Worm (Caenorhabditis elegans): ENCODE data around the gene tsp-18.
A peak's percentile ranks its signal among the peaks of the same experiment; 100 is the strongest.

tsp-18 gene

ce11 chrII:5945818-5946217, 41.5 kb downstream of the tsp-18 start:
- TF ChIP-seq lin-39 (tag; optimal IDR thresholded peaks at IDR 0.05) (no peak), aha-1 (tag) (peak; percentile 63), nhr-48 (tag; optimal IDR thresholded peaks at IDR 0.05) (no peak)

- TF ChIP-seq ceh-32 (tag; optimal IDR thresholded peaks at IDR 0.05; ENCODE audit: poor library complexity), result no peak
- no peak for TF ChIP-seq php-3 (GFP tag; IDR thresholded peaks at IDR 0.05)
- peak; percentile 37 for TF ChIP-seq aha-1 (tag)
- 0 out of 2 replicates have a peak, but pooled peaks have one; percentile 42 for TF ChIP-seq ctbp-1 (GFP tag; IDR thresholded peaks at IDR 0.05)
Observed at ce11 chrII:5946438-5946837, 42.1 kb downstream of the tsp-18 start.

- TF ChIP-seq mep-1 (tag; optimal IDR thresholded peaks at IDR 0.05), result peak; percentile 18
- peak; percentile 61 for TF ChIP-seq nhr-11 (tag; optimal IDR thresholded peaks at IDR 0.05)
- peak; percentile 29; the same call in 1 of the 2 replicates for TF ChIP-seq egl-43 (GFP tag; IDR thresholded peaks at IDR 0.05)
- no peak for TF ChIP-seq pqm-1 (tag; optimal IDR thresholded peaks at IDR 0.05)
- TF ChIP-seq unc-62 (GFP tag; optimal IDR thresholded peaks at IDR 0.05 in 1 of 2), result peak in 1 of 2 experiments; percentile 78
- TF ChIP-seq unc-62 (tag; optimal IDR thresholded peaks at IDR 0.05), result no peak
- no peak for TF ChIP-seq zag-1 (tag; optimal IDR thresholded peaks at IDR 0.05)
- TF ChIP-seq rbr-2 (tag; optimal IDR thresholded peaks at IDR 0.05), result peak; percentile 41
- TF ChIP-seq hmg-1.1 (GFP tag; IDR thresholded peaks at IDR 0.05), result peak; percentile 45; the same call in 1 of the 2 replicates
- no peak for TF ChIP-seq nhr-102 (tag; optimal IDR thresholded peaks at IDR 0.05)
- TF ChIP-seq fkh-10 (GFP tag; optimal IDR thresholded peaks at IDR 0.05), result peak; percentile 47
- peak; percentile 44 for TF ChIP-seq set-16 (GFP tag; IDR thresholded peaks at IDR 0.05)
- TF ChIP-seq hlh-30 (tag; optimal IDR thresholded peaks at IDR 0.05; ENCODE audit: insufficient read depth), result peak; percentile 23
- TF ChIP-seq hlh-11 (tag; optimal IDR thresholded peaks at IDR 0.05), result peak; percentile 22
- TF ChIP-seq mes-2 (tag; optimal IDR thresholded peaks at IDR 0.05; ENCODE audit: poor library complexity, severe bottlenecking), result peak; percentile 48
- TF ChIP-seq ceh-44 (GFP tag; IDR thresholded peaks at IDR 0.05), result no peak
- TF ChIP-seq ztf-7 (tag; optimal IDR thresholded peaks at IDR 0.05), result no peak
- TF ChIP-seq tra-1 (GFP tag; IDR thresholded peaks at IDR 0.05), result 0 out of 2 replicates have a peak, but pooled peaks have one; percentile 35
- TF ChIP-seq lsy-2 (tag; optimal IDR thresholded peaks at IDR 0.05), result peak; percentile 31 to 53
Observed at ce11 chrII:5948681-5949080, 44.3 kb downstream of the tsp-18 start.

- TF ChIP-seq ctbp-1 (GFP tag; IDR thresholded peaks at IDR 0.05) (peak; percentile 55; the same call in 1 of the 2 replicates), tag-97 (GFP tag; IDR thresholded peaks at IDR 0.05) (no peak), aha-1 (tag) (peak; percentile 87), spr-1 (tag; optimal IDR thresholded peaks at IDR 0.05) (no peak), mxl-3 (GFP tag; optimal IDR thresholded peaks at IDR 0.05) (no peak), hlh-30 (tag; optimal IDR thresholded peaks at IDR 0.05; ENCODE audit: insufficient read depth) (peak; percentile 6), ceh-20 (GFP tag; IDR thresholded peaks at IDR 0.05) (no peak), madf-5 (GFP tag; IDR thresholded peaks at IDR 0.05) (no peak), unc-39 (tag; optimal IDR thresholded peaks at IDR 0.05) (no peak), hmg-1.1 (GFP tag; IDR thresholded peaks at IDR 0.05) (0 out of 2 replicates have a peak, but pooled peaks have one; percentile 6)
Observed at ce11 chrII:5950657-5951056, 46.3 kb downstream of the tsp-18 start.

- TF ChIP-seq aha-1 (tag), result peak; percentile 92
- no peak for TF ChIP-seq lin-39 (tag; optimal IDR thresholded peaks at IDR 0.05)
Observed at ce11 chrII:5951745-5952144, 47.4 kb downstream of the tsp-18 start.

- no peak for TF ChIP-seq lin-13 (GFP tag; optimal IDR thresholded peaks at IDR 0.05)
- TF ChIP-seq madf-9 (GFP tag; conservative IDR thresholded peaks at IDR 0.05), result no peak
- no peak for TF ChIP-seq tag-97 (GFP tag; IDR thresholded peaks at IDR 0.05)
- no peak for TF ChIP-seq unc-39 (tag; optimal IDR thresholded peaks at IDR 0.05)
- no peak for TF ChIP-seq zip-11 (GFP tag; IDR thresholded peaks at IDR 0.05)
- peak; percentile 33 for TF ChIP-seq mep-1 (tag; optimal IDR thresholded peaks at IDR 0.05)
- no peak for TF ChIP-seq mxl-3 (GFP tag; optimal IDR thresholded peaks at IDR 0.05)
- TF ChIP-seq ztf-7 (tag; optimal IDR thresholded peaks at IDR 0.05), result no peak
- TF ChIP-seq aha-1 (tag), result peak; percentile 31
- no peak for TF ChIP-seq ZK546.5 (tag; optimal IDR thresholded peaks at IDR 0.05)
- peak in 1 of 2 experiments; percentile 88 for TF ChIP-seq unc-62 (GFP tag; optimal IDR thresholded peaks at IDR 0.05 in 1 of 2)
- TF ChIP-seq unc-62 (tag; optimal IDR thresholded peaks at IDR 0.05), result no peak
- peak; percentile 55 for TF ChIP-seq hlh-30 (tag; optimal IDR thresholded peaks at IDR 0.05; ENCODE audit: insufficient read depth)
- no peak for TF ChIP-seq zip-2 (tag; optimal IDR thresholded peaks at IDR 0.05)
Observed at ce11 chrII:5952214-5952613, 47.9 kb downstream of the tsp-18 start.
